Worm (Caenorhabditis elegans) whole organism, L1 larva: Measurements from ENCODE around the gene sdz-18.

Experiments
- aly-2 ChIP-seq: fragments of 150-350 bp; optimal IDR thresholded peaks from 2 replicates; lab custom pipeline; 2014; ENCODE audit warnings: missing biosample characterization, missing genetic modification characterization
- dpl-1 ChIP-seq, 3 experiments: fragments of 150-350 bp in 2 of 3; sonication (generic microtip) in 1 of 3; optimal IDR thresholded peaks; 2 replicates each; lab custom pipeline; 2014 to 2017; ENCODE audit warnings: missing biosample characterization in 3 of 3, missing genetic modification characterization in 3 of 3, missing genetic modification reagents in 3 of 3
- fkh-10 ChIP-seq: sonication (generic microtip); optimal IDR thresholded peaks from 2 replicates; lab custom pipeline; 2017; ENCODE audit warnings: missing biosample characterization, missing genetic modification reagents, missing genetic modification characterization
- fos-1 ChIP-seq: fragments of 150-350 bp; optimal IDR thresholded peaks from 2 replicates; lab custom pipeline; 2014; ENCODE audit warnings: missing biosample characterization, missing genetic modification characterization
- jun-1 ChIP-seq: fragments of 150-350 bp; optimal IDR thresholded peaks from 2 replicates; lab custom pipeline; 2014; ENCODE audit warnings: missing biosample characterization, missing genetic modification reagents, missing genetic modification characterization
- lir-3 ChIP-seq: sonication (generic microtip); optimal IDR thresholded peaks from 2 replicates; lab custom pipeline; 2016; ENCODE audit warnings: mild to moderate bottlenecking, missing genetic modification characterization, moderate library complexity, missing compliant biosample characterization; ENCODE audit not compliant: poor library complexity
- mab-9 ChIP-seq: fragments of 200-800 bp; sonication (Bioruptor generic); IDR thresholded peaks from 2 replicates; pipeline ENCODE4 v1.3.6; 2022; ENCODE audit warnings: missing genetic modification reagents, missing genetic modification characterization, missing compliant biosample characterization
- mdl-1 ChIP-seq, 2 experiments: fragments of 150-350 bp; optimal IDR thresholded peaks; 2 replicates each; lab custom pipeline; 2014 to 2017; ENCODE audit warnings: missing biosample characterization in 2 of 2, missing genetic modification characterization in 2 of 2, inconsistent platforms in 1 of 2
- snpc-4 ChIP-seq: fragments of 150-350 bp; optimal IDR thresholded peaks from 2 replicates; lab custom pipeline; 2014; ENCODE audit warnings: missing biosample characterization, missing genetic modification characterization
- zag-1 ChIP-seq: fragments of 150-350 bp; optimal IDR thresholded peaks from 2 replicates; lab custom pipeline; 2014; ENCODE audit warnings: missing biosample characterization, missing genetic modification characterization

ce11 chrII:1672673-1673072 is 33.6 kb downstream of the sdz-18 start:
- TF ChIP-seq snpc-4 (tag; lab: Kevin White, UChicago) (no peak), fos-1 (tag; lab: Kevin White, UChicago) (no peak), zag-1 (tag; lab: Kevin White, UChicago) (no peak), jun-1 (tag; lab: Kevin White, UChicago) (no peak), fkh-10 (no peak), mdl-1 (tag; optimal IDR thresholded peaks at IDR 0.05; lab: Kevin White, UChicago) (no peak), dpl-1 (GFP tag; optimal IDR thresholded peaks at IDR 0.05; lab: Kevin White, UChicago) (no peak), mab-9 (no peak), aly-2 (no peak), lir-3 (tag; lab: Kevin White, UChicago) (no peak)
